Worm (Caenorhabditis elegans): ENCODE data around the gene scyl-1.

DNA sequence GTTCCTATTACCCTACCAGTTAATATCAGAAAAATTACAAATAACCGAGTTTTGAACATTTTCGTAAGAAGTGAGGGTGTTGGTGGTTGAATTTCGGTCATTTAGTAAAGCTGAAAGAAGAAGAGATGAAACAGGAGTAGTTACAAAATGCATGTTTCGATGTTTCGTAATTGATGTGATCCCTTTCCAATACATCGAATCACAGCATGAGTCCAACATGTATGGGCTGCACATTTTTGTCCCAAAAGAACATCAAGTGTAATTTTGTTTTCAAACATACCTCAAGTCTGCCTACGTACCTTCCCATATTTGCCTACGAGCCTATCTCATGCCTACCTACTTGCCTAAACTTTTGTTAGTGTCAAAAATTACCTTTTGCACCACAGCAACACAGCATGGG is 5.1 kb downstream of the scyl-1 start, which contains the start of gene W07G4.2:
- TF ChIP-seq unc-98 (GFP tag; IDR thresholded peaks at IDR 0.05) (no peak), zag-1 (tag; optimal IDR thresholded peaks at IDR 0.05) (no peak), mef-2 (tag; optimal IDR thresholded peaks at IDR 0.05) (no peak), ceh-63 (GFP tag; optimal IDR thresholded peaks at IDR 0.05) (no peak), nhr-19 (GFP tag; conservative IDR thresholded peaks at IDR 0.05) (no peak)

Data from whole organism, L1 larva.